Worm (Caenorhabditis elegans): ENCODE results near the gene Y82E9BR.5.
A peak's percentile ranks its signal among the peaks of the same experiment; 100 is the strongest.

Gene Y82E9BR.5

DNA sequence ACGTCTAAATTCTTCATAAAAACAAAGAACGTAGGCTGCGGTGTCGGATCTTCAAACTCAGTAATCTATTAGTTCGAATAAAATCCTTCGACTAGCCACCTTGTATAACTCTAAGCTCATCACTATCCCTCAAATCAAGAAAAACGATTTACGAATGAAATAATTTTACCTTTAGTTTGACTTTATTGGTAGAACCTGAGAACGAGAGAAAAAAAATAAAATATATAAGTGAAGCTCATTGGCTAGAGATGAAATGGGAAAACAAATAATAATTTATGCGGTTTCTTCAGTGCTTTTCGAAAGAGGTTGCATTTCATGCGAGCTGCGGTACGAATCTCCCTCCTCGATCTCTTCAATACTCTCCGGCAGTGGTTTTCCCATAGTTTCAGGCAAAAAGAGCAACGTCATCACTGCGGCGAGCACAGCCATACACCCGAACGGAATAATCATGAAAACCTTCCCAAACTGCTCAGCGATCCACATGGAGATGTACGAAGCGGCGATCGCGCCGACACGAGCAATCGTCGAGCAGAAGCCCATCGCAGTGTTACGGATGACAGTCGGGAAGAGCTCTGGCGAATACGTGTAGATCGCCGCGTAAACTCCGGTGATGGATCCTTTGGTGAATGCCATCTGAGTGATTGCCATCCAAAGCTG lies 35.7 kb downstream of the Y82E9BR.5 start (continued):
- TF ChIP-seq sdz-12 (GFP tag; optimal IDR thresholded peaks at IDR 0.05) = peak; percentile 94
- peak; percentile 84 for TF ChIP-seq T26A8.4 (GFP tag; IDR thresholded peaks at IDR 0.05)
- TF ChIP-seq php-3 (GFP tag; IDR thresholded peaks at IDR 0.05) = no peak; the same call in 1 of the 2 replicates
- TF ChIP-seq madf-9 (GFP tag; conservative IDR thresholded peaks at IDR 0.05) = peak; percentile 16
- peak; percentile 94 for TF ChIP-seq Y105C5A.15 (GFP tag; IDR thresholded peaks at IDR 0.05)
- peak in 1 of 2 experiments; percentile 24 for TF ChIP-seq unc-62 (GFP tag; optimal IDR thresholded peaks at IDR 0.05 in 1 of 2)
- TF ChIP-seq unc-62 (tag; optimal IDR thresholded peaks at IDR 0.05) = no peak

DNA sequence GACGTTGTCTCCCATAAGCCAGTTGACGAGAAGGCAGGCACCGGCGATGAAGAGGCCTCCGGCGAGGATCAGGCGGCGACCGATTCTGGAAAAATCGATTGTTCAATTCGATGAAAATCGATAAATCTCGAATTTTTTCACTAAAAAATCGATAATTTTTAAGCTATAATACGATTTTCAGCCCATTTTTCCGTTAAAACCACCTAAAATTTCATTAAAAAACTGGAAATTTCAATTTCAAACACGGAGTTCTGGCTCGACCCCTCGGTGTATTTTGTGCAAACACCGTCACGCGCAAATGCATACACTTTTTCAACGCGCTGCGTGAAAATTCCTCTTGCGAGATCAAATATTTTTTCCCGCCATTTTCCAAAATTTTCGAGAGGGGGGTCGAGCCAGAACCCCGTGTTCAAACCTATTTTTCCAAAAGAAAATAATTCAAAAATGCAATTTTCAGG lies 36.2 kb downstream of the Y82E9BR.5 start:
- TF ChIP-seq ceh-28 (tag; optimal IDR thresholded peaks at IDR 0.05) (peak; percentile 69), aha-1 (tag) (peak; percentile 20), set-16 (GFP tag; IDR thresholded peaks at IDR 0.05) (peak; percentile 31; the same call in 1 of the 2 replicates)

DNA sequence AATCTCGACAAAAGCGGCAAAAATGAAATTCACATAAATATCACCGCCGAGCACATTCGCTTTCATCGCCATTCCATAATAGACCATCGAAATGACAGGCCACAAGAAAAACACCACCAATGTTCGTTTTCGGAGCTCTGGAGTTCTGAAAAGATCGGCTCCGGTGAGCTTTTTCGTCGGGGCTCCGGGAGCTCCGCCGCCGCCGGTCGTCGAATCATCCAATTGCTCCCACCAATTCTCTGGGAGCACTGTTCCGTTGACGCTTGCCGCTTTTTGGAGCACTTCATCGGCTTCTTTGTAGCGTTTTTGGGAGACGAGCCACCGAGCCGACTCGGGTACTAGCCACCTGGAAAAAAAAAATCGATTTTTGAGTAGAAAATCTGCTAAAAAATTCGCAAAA lies 37.3 kb downstream of the Y82E9BR.5 start:
- no peak for TF ChIP-seq nhr-28 (tag; optimal IDR thresholded peaks at IDR 0.05)
- peak; percentile 76 for TF ChIP-seq set-16 (GFP tag; IDR thresholded peaks at IDR 0.05)
- no peak for TF ChIP-seq lin-38 (GFP tag; IDR thresholded peaks at IDR 0.05)

DNA sequence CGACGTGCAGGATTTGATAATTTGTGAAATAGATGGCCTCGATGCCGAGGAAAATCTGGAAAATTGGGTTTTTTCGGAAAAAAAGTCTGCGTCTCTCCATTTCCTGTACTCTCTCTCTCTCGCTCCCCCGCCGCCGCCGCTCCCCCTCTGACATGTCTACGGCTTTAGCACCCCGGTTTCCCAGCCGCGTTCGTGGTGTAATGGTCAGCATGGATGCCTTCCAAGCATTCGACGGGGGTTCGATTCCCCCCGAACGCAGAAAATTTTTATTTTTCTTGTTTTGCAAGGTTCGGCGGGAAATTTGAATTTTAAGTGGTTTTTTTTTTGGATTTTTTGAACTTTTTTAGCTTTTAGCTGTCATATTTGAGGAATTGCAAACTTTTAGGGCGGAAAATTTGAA lies 40.1 kb downstream of the Y82E9BR.5 start:
- TF ChIP-seq daf-8 (GFP tag; IDR thresholded peaks at IDR 0.05) = no peak
- peak; percentile 43 to 79 for TF ChIP-seq lsy-2 (tag; optimal IDR thresholded peaks at IDR 0.05)
- TF ChIP-seq nhr-237 (tag; optimal IDR thresholded peaks at IDR 0.05) = no peak
- TF ChIP-seq nhr-11 (tag; optimal IDR thresholded peaks at IDR 0.05) = peak; percentile 53
- TF ChIP-seq ama-1 (optimal IDR thresholded peaks at IDR 0.05) = no peak
- TF ChIP-seq tra-1 (GFP tag; IDR thresholded peaks at IDR 0.05) = peak; percentile 83
- TF ChIP-seq nhr-42 (GFP tag; IDR thresholded peaks at IDR 0.05) = peak; percentile 70
- peak; percentile 53 for TF ChIP-seq dmd-6 (GFP tag; IDR thresholded peaks at IDR 0.05)
- TF ChIP-seq nhr-48 (tag; optimal IDR thresholded peaks at IDR 0.05) = no peak
- peak; percentile 21 for TF ChIP-seq unc-130 (GFP tag; optimal IDR thresholded peaks at IDR 0.05)
- no peak for TF ChIP-seq nhr-76 (tag; optimal IDR thresholded peaks at IDR 0.05)
- no peak for TF ChIP-seq unc-62 (GFP tag; optimal IDR thresholded peaks at IDR 0.05 in 1 of 2)
- no peak for TF ChIP-seq unc-62 (tag; optimal IDR thresholded peaks at IDR 0.05)
- peak; percentile 43 for TF ChIP-seq F49E8.2 (tag; optimal IDR thresholded peaks at IDR 0.05; ENCODE audit: borderline replicate concordance)
- TF ChIP-seq attf-4 (tag; optimal IDR thresholded peaks at IDR 0.05) = no peak
- peak; percentile 87 for TF ChIP-seq lin-38 (GFP tag; IDR thresholded peaks at IDR 0.05)
- peak; percentile 81 for TF ChIP-seq dmd-9 (GFP tag; IDR thresholded peaks at IDR 0.05)
- peak; percentile 88 for TF ChIP-seq vab-7 (GFP tag; IDR thresholded peaks at IDR 0.05)
- peak; percentile 52 for TF ChIP-seq hlh-11 (tag; optimal IDR thresholded peaks at IDR 0.05)
- TF ChIP-seq tag-97 (GFP tag; IDR thresholded peaks at IDR 0.05) = no peak
- no peak for TF ChIP-seq nhr-10 (tag; optimal IDR thresholded peaks at IDR 0.05)
- no peak for TF ChIP-seq cey-2 (tag; optimal IDR thresholded peaks at IDR 0.05; ENCODE audit: borderline replicate concordance, insufficient read depth)
- no peak for TF ChIP-seq nhr-25 (tag; optimal IDR thresholded peaks at IDR 0.05; ENCODE audit: borderline replicate concordance, insufficient read depth)
- peak; percentile 15 for TF ChIP-seq hlh-30 (tag; optimal IDR thresholded peaks at IDR 0.05; ENCODE audit: insufficient read depth)
- TF ChIP-seq ceh-28 (tag; optimal IDR thresholded peaks at IDR 0.05) = no peak
- TF ChIP-seq duxl-1 (tag; optimal IDR thresholded peaks at IDR 0.05; ENCODE audit: poor library complexity) = peak; percentile 78
- peak; percentile 21 for TF ChIP-seq Y5F2A.4 (GFP tag; optimal IDR thresholded peaks at IDR 0.05)
- TF ChIP-seq lir-3 (tag; optimal IDR thresholded peaks at IDR 0.05) = no peak
- TF ChIP-seq nhr-6 (tag; optimal IDR thresholded peaks at IDR 0.05) = no peak
- no peak for TF ChIP-seq zag-1 (tag; optimal IDR thresholded peaks at IDR 0.05)
- peak; percentile 68; the same call in 1 of the 2 replicates for TF ChIP-seq F26F4.8 (GFP tag; conservative IDR thresholded peaks at IDR 0.05)
- 0 out of 2 replicates have a peak, but pooled peaks have one; percentile 33 for TF ChIP-seq mxl-2 (GFP tag; conservative IDR thresholded peaks at IDR 0.05)
- TF ChIP-seq zip-2 (tag; optimal IDR thresholded peaks at IDR 0.05) = no peak
- peak; percentile 76 for TF ChIP-seq ctbp-1 (GFP tag; IDR thresholded peaks at IDR 0.05)
- TF ChIP-seq nhr-41 (GFP tag; IDR thresholded peaks at IDR 0.05) = peak; percentile 85; the same call in 1 of the 2 replicates
- TF ChIP-seq egl-43 (GFP tag; IDR thresholded peaks at IDR 0.05) = peak; percentile 95
- no peak for TF ChIP-seq nhr-28 (tag; optimal IDR thresholded peaks at IDR 0.05)

All from whole organism, L4 larva.